Fruit fly (Drosophila melanogaster): ENCODE results near the gene mRpS6.
A peak's percentile ranks its signal among the peaks of the same experiment; 100 is the strongest.

mRpS6 gene

dm6 chr3L:4360376-4360703 lies 4.0 kb upstream of the mRpS6 start:
- TF ChIP-seq achi (GFP tag; optimal IDR thresholded peaks at IDR 0.05) (no peak), dsx (GFP tag; optimal IDR thresholded peaks at IDR 0.05; ENCODE audit: poor library complexity, severe bottlenecking) (no peak), CG6808 (GFP tag; optimal IDR thresholded peaks at IDR 0.05) (no peak), CG3032 (tag; optimal IDR thresholded peaks at IDR 0.05) (no peak), pdm3 (GFP tag; optimal IDR thresholded peaks at IDR 0.05) (no peak), Sox15 (GFP tag; optimal IDR thresholded peaks at IDR 0.05) (no peak), svp (GFP tag) (no peak), fkh (GFP tag; optimal IDR thresholded peaks at IDR 0.05) (peak; percentile 20), net (GFP tag; optimal IDR thresholded peaks at IDR 0.05) (no peak), lz (GFP tag; optimal IDR thresholded peaks at IDR 0.05) (no peak), Eip78C (GFP tag) (peak; percentile 52), Eip93F (GFP tag; optimal IDR thresholded peaks at IDR 0.05) (no peak), CG9139 (GFP tag; optimal IDR thresholded peaks at IDR 0.05) (no peak), CG34406 (GFP tag; optimal IDR thresholded peaks at IDR 0.05) (no peak), Blimp-1 (GFP tag; optimal IDR thresholded peaks at IDR 0.05) (no peak), CG10631 (GFP tag; optimal IDR thresholded peaks at IDR 0.05) (no peak), CG7368 (GFP tag; optimal IDR thresholded peaks at IDR 0.05) (no peak), Eip75B (GFP tag; optimal IDR thresholded peaks at IDR 0.05) (no peak), CG6163 (GFP tag; IDR thresholded peaks at IDR 0.05) (0 out of 3 replicates have a peak, but pooled peaks have one; percentile 16), dac (GFP tag; optimal IDR thresholded peaks at IDR 0.05) (no peak), acj6 (GFP tag; optimal IDR thresholded peaks at IDR 0.05) (no peak), CG6792 (GFP tag; optimal IDR thresholded peaks at IDR 0.05) (no peak), Lpt (GFP tag; optimal IDR thresholded peaks at IDR 0.05) (no peak), ss (GFP tag; optimal IDR thresholded peaks at IDR 0.05) (peak in 1 of 2 experiments; percentile 15), CG6854 (GFP tag; optimal IDR thresholded peaks at IDR 0.05) (peak; percentile 12), Hr39 (GFP tag; optimal IDR thresholded peaks at IDR 0.05) (no peak), Sox102F (GFP tag; optimal IDR thresholded peaks at IDR 0.05) (no peak), CG3919 (GFP tag; optimal IDR thresholded peaks at IDR 0.05) (no peak), CG8632 (GFP tag; optimal IDR thresholded peaks at IDR 0.05) (no peak), esn (GFP tag; optimal IDR thresholded peaks at IDR 0.05) (no peak), CG31627 (GFP tag; optimal IDR thresholded peaks at IDR 0.05) (no peak), CG6276 (GFP tag; optimal IDR thresholded peaks at IDR 0.05) (no peak), CG32006 (GFP tag; optimal IDR thresholded peaks at IDR 0.05) (no peak), CG8119 (GFP tag; IDR thresholded peaks at IDR 0.05) (no peak; the same call in 2 of the 3 replicates), Sox14 (GFP tag; optimal IDR thresholded peaks at IDR 0.05) (no peak), Ets21C (GFP tag; optimal IDR thresholded peaks at IDR 0.05) (no peak), spab (GFP tag; optimal IDR thresholded peaks at IDR 0.05) (no peak)

- TF ChIP-seq CG6808 (GFP tag; optimal IDR thresholded peaks at IDR 0.05) (no peak), CG6276 (GFP tag; optimal IDR thresholded peaks at IDR 0.05) (no peak), Hr4 (GFP tag; optimal IDR thresholded peaks at IDR 0.05) (no peak), CG3032 (tag; optimal IDR thresholded peaks at IDR 0.05) (no peak), cyc (GFP tag; optimal IDR thresholded peaks at IDR 0.05) (no peak), topi (GFP tag; optimal IDR thresholded peaks at IDR 0.05) (no peak), net (GFP tag; optimal IDR thresholded peaks at IDR 0.05) (no peak), spab (GFP tag; optimal IDR thresholded peaks at IDR 0.05) (no peak), Blimp-1 (GFP tag; optimal IDR thresholded peaks at IDR 0.05) (no peak), CG6792 (GFP tag; optimal IDR thresholded peaks at IDR 0.05) (no peak), CG31627 (GFP tag; optimal IDR thresholded peaks at IDR 0.05) (no peak), Sox102F (GFP tag; optimal IDR thresholded peaks at IDR 0.05) (no peak)
Observed at dm6 chr3L:4362937-4363336, 1.4 kb upstream of the mRpS6 start.

- TF ChIP-seq pdm3 (GFP tag; optimal IDR thresholded peaks at IDR 0.05), result no peak
- TF ChIP-seq CG8119 (GFP tag; IDR thresholded peaks at IDR 0.05), result 0 out of 3 replicates have a peak, but pooled peaks have one; percentile 19
- TF ChIP-seq salr (GFP tag; optimal IDR thresholded peaks at IDR 0.05), result peak in 1 of 2 experiments; percentile 33
- TF ChIP-seq Eip78C (GFP tag), result peak; percentile 8
Observed at dm6 chr3L:4363484-4363883, 866 bp upstream of the mRpS6 start.

Data from whole organism, prepupa.